Fruit fly (Drosophila melanogaster): Measurements from ENCODE around the gene CG12990.
A peak's percentile ranks its signal among the peaks of the same experiment; 100 is the strongest.

CG12990 gene

DNA sequence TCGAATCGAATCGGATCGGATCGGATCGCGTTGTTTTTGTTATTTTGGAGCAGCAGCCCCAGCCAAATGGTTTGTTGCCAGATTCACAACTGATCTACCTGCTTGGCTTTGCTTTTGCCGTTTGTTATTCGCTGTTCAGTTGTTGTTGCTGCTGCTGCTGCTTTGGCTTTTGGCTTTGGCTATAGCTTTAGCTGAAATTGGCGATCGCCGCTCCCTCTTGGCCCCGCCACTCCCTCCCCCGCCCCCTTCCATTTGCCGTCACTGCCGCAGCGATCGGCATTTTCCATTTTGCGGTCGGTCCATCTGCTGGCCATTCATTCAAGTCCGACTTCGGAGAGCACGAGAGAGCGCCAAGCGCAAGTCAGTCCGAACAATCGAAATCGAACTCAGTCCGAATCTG is 26.7 kb upstream of the CG12990 start, which contains the start of gene chas:
Gene chas (minus strand): TSS at position 295 of the 400 bp plus-strand sequence.
- TF ChIP-seq CG13204 (GFP tag; optimal IDR thresholded peaks at IDR 0.05) (peak; percentile 5), D1 (tag; optimal IDR thresholded peaks at IDR 0.05) (no peak)

DNA sequence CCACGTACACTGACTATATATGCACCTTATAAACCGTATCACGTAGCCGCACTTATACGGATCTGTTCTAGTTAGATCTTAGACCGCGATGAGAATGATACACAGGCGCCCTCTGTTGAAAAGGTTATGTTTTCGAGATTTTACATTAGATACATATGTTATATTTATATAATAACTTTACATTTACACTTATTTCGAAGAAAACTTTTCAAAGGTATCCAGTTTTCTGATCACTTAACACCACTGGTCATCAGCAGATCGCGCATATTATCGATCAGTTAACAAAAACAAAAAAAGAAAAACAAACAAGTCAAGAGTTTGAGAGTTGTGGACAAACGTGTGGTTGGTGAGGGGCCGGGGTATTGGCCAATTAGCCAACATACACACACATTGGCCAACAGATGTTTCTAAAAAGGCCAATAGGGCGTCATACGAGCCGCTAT is 26.0 kb upstream of the CG12990 start:
- no peak for TF ChIP-seq CG15710 (tag; optimal IDR thresholded peaks at IDR 0.05)
- no peak for TF ChIP-seq CG9948 (tag; optimal IDR thresholded peaks at IDR 0.05)
- TF ChIP-seq CG8159 (tag; optimal IDR thresholded peaks at IDR 0.05) = no peak
- no peak for TF ChIP-seq CG12605 (GFP tag; IDR thresholded peaks at IDR 0.05)
- no peak for TF ChIP-seq Pif1B (GFP tag; optimal IDR thresholded peaks at IDR 0.05)
- TF ChIP-seq CG8301 (tag; optimal IDR thresholded peaks at IDR 0.05) = no peak
- no peak for TF ChIP-seq CG4496 (GFP tag; IDR thresholded peaks at IDR 0.05)
- no peak for TF ChIP-seq CG34367 (tag; optimal IDR thresholded peaks at IDR 0.05)
- TF ChIP-seq EcR (GFP tag; optimal IDR thresholded peaks at IDR 0.05) = no peak
- TF ChIP-seq Ets98B (GFP tag; IDR thresholded peaks at IDR 0.05) = no peak
- TF ChIP-seq CG10348 (GFP tag; IDR thresholded peaks at IDR 0.05) = no peak
- TF ChIP-seq CG14655 (GFP tag; optimal IDR thresholded peaks at IDR 0.05) = no peak
- TF ChIP-seq Pif1A (GFP tag; optimal IDR thresholded peaks at IDR 0.05) = no peak

DNA sequence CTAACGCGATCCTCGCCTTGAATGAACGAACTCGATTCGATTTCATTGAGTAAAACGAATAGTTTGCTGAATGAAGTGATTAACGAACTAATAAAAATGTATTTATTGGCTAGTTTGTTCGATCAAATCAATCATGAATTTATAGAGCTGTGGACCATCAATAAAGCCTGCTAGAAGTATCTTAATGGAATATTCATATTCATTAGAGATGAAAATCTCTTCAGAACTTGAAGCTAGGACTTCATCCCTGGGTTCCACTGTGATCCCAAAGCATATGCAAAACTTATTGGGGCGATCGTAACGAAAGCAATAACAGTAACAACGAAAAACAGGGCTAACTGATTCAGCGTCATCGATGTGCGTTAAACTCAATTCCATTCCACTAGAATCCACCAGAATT is 25.6 kb upstream of the CG12990 start:
- TF ChIP-seq CG17806 (tag; optimal IDR thresholded peaks at IDR 0.05) (no peak), EcR (GFP tag; optimal IDR thresholded peaks at IDR 0.05) (no peak), CG15710 (tag; optimal IDR thresholded peaks at IDR 0.05) (peak; percentile 23), CG10348 (GFP tag; IDR thresholded peaks at IDR 0.05) (no peak), Pif1B (GFP tag; optimal IDR thresholded peaks at IDR 0.05) (no peak), CG8159 (tag; optimal IDR thresholded peaks at IDR 0.05) (peak; percentile 38), D1 (tag; optimal IDR thresholded peaks at IDR 0.05) (no peak)

DNA sequence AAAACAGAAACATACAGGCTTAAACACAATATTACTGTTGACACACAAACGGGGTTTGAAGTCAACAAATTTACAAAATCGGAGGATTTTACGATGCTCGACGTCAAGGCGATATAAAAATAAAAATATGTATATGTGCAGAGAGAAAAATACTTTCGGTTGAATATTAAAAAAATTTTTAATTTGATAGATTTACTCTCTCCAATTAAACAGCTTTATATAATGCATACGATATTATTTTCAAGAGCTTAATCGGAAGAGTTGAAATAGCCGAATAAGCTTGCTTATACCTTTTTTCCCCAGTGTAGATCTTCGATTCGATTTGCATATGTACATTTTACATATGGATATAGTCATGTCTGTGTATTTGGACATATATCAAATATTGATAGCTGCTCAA is 24.9 kb upstream of the CG12990 start:
- TF ChIP-seq CG15710 (tag; optimal IDR thresholded peaks at IDR 0.05) (peak; percentile 26), Snoo (tag; optimal IDR thresholded peaks at IDR 0.05) (peak; percentile 52), Ets98B (GFP tag; IDR thresholded peaks at IDR 0.05) (peak; percentile 26; the same call in 1 of the 2 replicates), D1 (tag; optimal IDR thresholded peaks at IDR 0.05) (no peak), Pif1B (GFP tag; optimal IDR thresholded peaks at IDR 0.05) (peak; percentile 5), CG32121 (GFP tag; IDR thresholded peaks at IDR 0.05) (no peak), EcR (GFP tag; optimal IDR thresholded peaks at IDR 0.05) (no peak), CG8159 (tag; optimal IDR thresholded peaks at IDR 0.05) (peak; percentile 20), CG9948 (tag; optimal IDR thresholded peaks at IDR 0.05) (peak; percentile 8), fd96Ca (GFP tag; IDR thresholded peaks at IDR 0.05) (no peak), CG4496 (GFP tag; IDR thresholded peaks at IDR 0.05) (no peak; the same call in 2 of the 3 replicates), CG12605 (GFP tag; IDR thresholded peaks at IDR 0.05) (no peak), rn (GFP tag; IDR thresholded peaks at IDR 0.05) (no peak), CG14655 (GFP tag; optimal IDR thresholded peaks at IDR 0.05) (no peak)

DNA sequence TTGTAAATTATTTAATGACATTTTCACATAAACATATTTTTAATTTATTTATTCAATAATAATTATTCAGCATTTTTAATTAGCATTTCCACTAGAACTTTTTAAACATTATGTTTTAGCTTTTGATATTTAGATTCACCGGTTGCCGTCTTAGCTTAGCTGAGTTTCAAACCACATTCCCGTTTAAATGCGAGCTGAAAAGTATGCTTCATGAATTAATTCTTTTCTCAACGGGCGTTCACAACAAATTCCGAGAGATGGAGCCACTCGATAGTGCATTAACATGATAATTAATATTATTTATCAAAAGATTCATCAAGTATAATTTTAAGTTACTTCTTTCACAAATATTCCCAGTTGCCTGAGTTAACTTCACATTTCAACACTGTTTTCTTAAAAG is 24.0 kb upstream of the CG12990 start:
- no peak for TF ChIP-seq CG15710 (tag; optimal IDR thresholded peaks at IDR 0.05)
- TF ChIP-seq D1 (tag; optimal IDR thresholded peaks at IDR 0.05) = peak; percentile 42
- TF ChIP-seq EcR (GFP tag; optimal IDR thresholded peaks at IDR 0.05) = peak; percentile 75

DNA sequence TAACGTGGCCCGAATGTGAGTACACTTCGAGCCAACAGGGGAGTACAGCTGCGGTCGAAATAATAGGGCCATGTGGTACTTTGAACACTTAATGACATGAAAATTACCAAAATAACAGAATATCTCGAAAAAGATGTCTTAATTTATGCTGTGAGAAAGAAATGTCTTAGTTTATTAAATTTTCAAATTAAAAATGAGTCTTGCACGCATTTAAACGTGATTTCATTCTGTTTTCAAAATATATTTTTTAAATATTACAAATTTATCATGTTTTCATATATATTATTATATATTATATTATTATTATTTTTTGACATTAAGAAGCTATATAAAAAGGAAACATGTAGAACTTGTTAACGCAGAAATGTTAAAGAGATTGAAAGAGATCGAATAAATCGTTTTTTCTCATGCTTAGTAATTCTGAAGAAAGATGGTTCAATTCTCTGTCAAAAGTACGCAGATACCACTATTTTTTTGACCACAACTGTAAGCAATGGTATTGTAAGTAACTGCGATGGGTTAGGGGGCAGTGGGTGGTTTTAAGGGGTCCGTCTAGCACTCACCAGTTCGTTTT is 23.3 kb upstream of the CG12990 start:
- TF ChIP-seq CG17806 (tag; optimal IDR thresholded peaks at IDR 0.05) (peak; percentile 10), CG14655 (GFP tag; optimal IDR thresholded peaks at IDR 0.05) (peak; percentile 50), Ets98B (GFP tag; IDR thresholded peaks at IDR 0.05) (peak; percentile 20), CG15710 (tag; optimal IDR thresholded peaks at IDR 0.05) (peak; percentile 11), CG10348 (GFP tag; IDR thresholded peaks at IDR 0.05) (no peak), CG32121 (GFP tag; IDR thresholded peaks at IDR 0.05) (peak; percentile 64), fd96Ca (GFP tag; IDR thresholded peaks at IDR 0.05) (peak; percentile 64; the same call in 2 of the 3 replicates), CG8301 (tag; optimal IDR thresholded peaks at IDR 0.05) (peak; percentile 28), Pif1A (GFP tag; optimal IDR thresholded peaks at IDR 0.05) (no peak), EcR (GFP tag; optimal IDR thresholded peaks at IDR 0.05) (no peak), CG4496 (GFP tag; IDR thresholded peaks at IDR 0.05) (peak; percentile 54), D1 (tag; optimal IDR thresholded peaks at IDR 0.05) (no peak), CG12605 (GFP tag; IDR thresholded peaks at IDR 0.05) (no peak), CG8159 (tag; optimal IDR thresholded peaks at IDR 0.05) (peak; percentile 29), Pif1B (GFP tag; optimal IDR thresholded peaks at IDR 0.05) (no peak)

DNA sequence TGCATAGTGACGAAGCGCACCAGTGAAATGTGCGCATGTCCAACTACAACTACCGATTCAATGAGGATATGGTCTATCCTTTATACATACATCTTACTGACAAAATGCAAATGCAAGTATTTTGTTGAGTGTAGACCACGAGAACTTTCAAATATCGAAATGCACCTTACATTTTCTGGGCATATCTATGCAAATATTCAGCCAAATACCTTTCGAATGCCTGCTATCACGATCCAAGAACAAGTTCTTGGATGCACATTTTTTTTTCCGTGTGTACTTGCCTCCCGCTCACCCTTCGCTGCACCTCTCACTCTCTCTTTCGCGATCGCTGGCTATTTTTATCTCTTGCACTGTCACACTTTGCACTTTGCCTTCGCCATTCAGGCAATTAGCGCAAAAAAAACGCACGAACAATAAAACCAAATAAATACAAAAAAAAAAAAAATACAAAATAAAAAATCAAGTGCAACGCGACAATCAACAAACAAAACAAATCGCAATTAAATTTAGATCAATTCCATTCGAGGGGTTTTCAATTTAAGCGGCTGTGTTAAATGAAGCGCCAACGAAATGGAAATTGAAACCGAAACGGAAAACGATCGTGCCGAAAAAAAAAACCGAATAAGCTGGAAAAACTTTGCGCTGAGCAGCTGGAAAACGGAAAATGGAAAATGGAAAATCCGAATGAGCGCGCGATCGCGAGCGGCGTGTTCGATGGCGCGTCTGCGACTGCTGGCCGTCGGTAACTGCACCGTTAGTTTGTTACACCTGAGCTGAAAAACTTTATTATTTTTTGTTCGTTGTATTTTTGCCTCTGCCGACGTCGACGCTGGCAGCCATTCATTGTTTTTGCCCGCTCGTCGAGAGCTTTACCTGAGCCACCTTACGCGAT is 22.5 kb upstream of the CG12990 start:
- TF ChIP-seq CG8159 (tag; optimal IDR thresholded peaks at IDR 0.05) (no peak), fd96Ca (GFP tag; IDR thresholded peaks at IDR 0.05) (peak; percentile 71), CG15710 (tag; optimal IDR thresholded peaks at IDR 0.05) (no peak), EcR (GFP tag; optimal IDR thresholded peaks at IDR 0.05) (no peak), CG34367 (tag; optimal IDR thresholded peaks at IDR 0.05) (no peak), Pif1A (GFP tag; optimal IDR thresholded peaks at IDR 0.05) (peak; percentile 37), Pif1B (GFP tag; optimal IDR thresholded peaks at IDR 0.05) (peak; percentile 58), CG12605 (GFP tag; IDR thresholded peaks at IDR 0.05) (0 out of 2 replicates have a peak, but pooled peaks have one; percentile 12), D1 (tag; optimal IDR thresholded peaks at IDR 0.05) (no peak), Snoo (tag; optimal IDR thresholded peaks at IDR 0.05) (no peak), CG32121 (GFP tag; IDR thresholded peaks at IDR 0.05) (peak; percentile 33; the same call in 1 of the 2 replicates), Ets98B (GFP tag; IDR thresholded peaks at IDR 0.05) (peak; percentile 35; the same call in 1 of the 2 replicates), CG8301 (tag; optimal IDR thresholded peaks at IDR 0.05) (no peak), CG4496 (GFP tag; IDR thresholded peaks at IDR 0.05) (peak; percentile 60; the same call in 2 of the 3 replicates)

All from whole organism, pupa.